Worm (Caenorhabditis elegans) whole organism, L4/young adult: ENCODE measurements around the gene F08D12.2.

Experiments
- W03F9.2 ChIP-seq: fragments of 150-350 bp; optimal IDR thresholded peaks from 2 replicates; lab custom pipeline; 2014; ENCODE audit warnings: missing biosample characterization, missing genetic modification characterization
- dao-5 ChIP-seq: sonication (generic microtip); optimal IDR thresholded peaks from 2 replicates; lab custom pipeline; 2016; ENCODE audit warnings: missing genotype, missing genetic modification characterization, moderate library complexity, missing compliant biosample characterization
- him-1 ChIP-seq: sonication (generic microtip); optimal IDR thresholded peaks from 2 replicates; lab custom pipeline; 2016; ENCODE audit warnings: missing genotype, missing genetic modification reagents, missing genetic modification characterization, missing compliant biosample characterization

F08D12.2 gene

ce11 chrII:2779253-2779652, 2.2 kb upstream of the F08D12.2 start, which contains the start of gene F08D12.3:
TSS of gene F08D12.3 (plus strand) at chrII:2779553.
- TF ChIP-seq dao-5 (tag; lab: Kevin White, UChicago) (no peak), W03F9.2 (tag; lab: Kevin White, UChicago) (no peak), him-1 (tag; lab: Kevin White, UChicago) (no peak)

ce11 chrII:2780804-2781203, 651 bp upstream of the F08D12.2 start:
- TF ChIP-seq him-1 (tag; lab: Kevin White, UChicago) (no peak), dao-5 (tag; lab: Kevin White, UChicago) (no peak), W03F9.2 (tag; lab: Kevin White, UChicago) (no peak)

- TF ChIP-seq him-1 (tag; lab: Kevin White, UChicago) = no peak
Measured at ce11 chrII:2783380-2783779, 1.9 kb downstream of the F08D12.2 start.

- no peak for TF ChIP-seq dao-5 (tag; lab: Kevin White, UChicago)
- no peak for TF ChIP-seq W03F9.2 (tag; lab: Kevin White, UChicago)
- TF ChIP-seq him-1 (tag; lab: Kevin White, UChicago) = no peak
Measured at ce11 chrII:2785787-2786186, 4.3 kb downstream of the F08D12.2 start.

- no peak for TF ChIP-seq him-1 (tag; lab: Kevin White, UChicago)
- TF ChIP-seq dao-5 (tag; lab: Kevin White, UChicago) = no peak
- no peak for TF ChIP-seq W03F9.2 (tag; lab: Kevin White, UChicago)
Measured at ce11 chrII:2787031-2787512, 5.6 kb downstream of the F08D12.2 start, which contains the start of the genes F08D12.12 and srpa-72. TSS of gene F08D12.12 (minus strand) at chrII:2787081. TSS of gene srpa-72 (plus strand) at chrII:2787481.

- TF ChIP-seq dao-5 (tag; lab: Kevin White, UChicago) (no peak), him-1 (tag; lab: Kevin White, UChicago) (no peak), W03F9.2 (tag; lab: Kevin White, UChicago) (no peak)
Measured at ce11 chrII:2787849-2788248, 6.4 kb downstream of the F08D12.2 start.

- TF ChIP-seq dao-5 (tag; lab: Kevin White, UChicago) (no peak), W03F9.2 (tag; lab: Kevin White, UChicago) (no peak), him-1 (tag; lab: Kevin White, UChicago) (no peak)
Measured at ce11 chrII:2791693-2792092, 10.2 kb downstream of the F08D12.2 start.

ce11 chrII:2795413-2795812, 14.0 kb downstream of the F08D12.2 start:
- TF ChIP-seq dao-5 (tag; lab: Kevin White, UChicago) = no peak
- no peak for TF ChIP-seq W03F9.2 (tag; lab: Kevin White, UChicago)
- no peak for TF ChIP-seq him-1 (tag; lab: Kevin White, UChicago)

- TF ChIP-seq W03F9.2 (tag; lab: Kevin White, UChicago) = no peak
- TF ChIP-seq dao-5 (tag; lab: Kevin White, UChicago) = no peak
- TF ChIP-seq him-1 (tag; lab: Kevin White, UChicago) = no peak
Measured at ce11 chrII:2796431-2796830, 15.0 kb downstream of the F08D12.2 start.

ce11 chrII:2797951-2798350, 16.5 kb downstream of the F08D12.2 start:
- TF ChIP-seq W03F9.2 (tag; lab: Kevin White, UChicago) (no peak), him-1 (tag; lab: Kevin White, UChicago) (no peak), dao-5 (tag; lab: Kevin White, UChicago) (no peak)

- TF ChIP-seq dao-5 (tag; lab: Kevin White, UChicago) (no peak), W03F9.2 (tag; lab: Kevin White, UChicago) (peak; percentile 38)
Measured at ce11 chrII:2800550-2801233, 19.2 kb downstream of the F08D12.2 start, which contains the start of gene nhr-119. TSS of gene nhr-119 (minus strand) at chrII:2800600.

ce11 chrII:2801764-2802163, 20.3 kb downstream of the F08D12.2 start:
- TF ChIP-seq W03F9.2 (tag; lab: Kevin White, UChicago) (no peak), him-1 (tag; lab: Kevin White, UChicago) (no peak), dao-5 (tag; lab: Kevin White, UChicago) (no peak)

ce11 chrII:2802804-2803586, 21.5 kb downstream of the F08D12.2 start:
- TF ChIP-seq W03F9.2 (tag; lab: Kevin White, UChicago) (no peak), him-1 (tag; lab: Kevin White, UChicago) (no peak)
